Fruit fly (Drosophila melanogaster) whole organism, embryonic: ENCODE results near the gene Chd64.

Source experiments
- CG14441 ChIP-seq: fragments of 200-800 bp; sonication (Bioruptor generic); IDR thresholded peaks from 2 replicates; pipeline ENCODE4 v1.3.6; 2022; ENCODE audit warnings: missing biosample characterization, missing genetic modification characterization
- CG2129 ChIP-seq: fragments of 200-800 bp; sonication (Bioruptor generic); IDR thresholded peaks from 2 replicates; pipeline ENCODE4 v1.3.6; 2022; ENCODE audit warnings: missing biosample characterization, missing genetic modification characterization; ENCODE audit not compliant: partially characterized antibody
- H2.0 ChIP-seq: fragments of 200-800 bp; sonication (Bioruptor generic); IDR thresholded peaks from 2 replicates; pipeline ENCODE4 v1.3.6; 2022; ENCODE audit warnings: missing biosample characterization, missing genetic modification characterization
- HLH3B ChIP-seq: fragments of 200-800 bp; sonication (Bioruptor generic); IDR thresholded peaks from 2 replicates; pipeline ENCODE4 v1.3.6; 2022; ENCODE audit warnings: missing biosample characterization, missing genetic modification characterization
- Optix ChIP-seq: fragments of 200-800 bp; sonication (Bioruptor generic); IDR thresholded peaks from 3 replicates; pipeline ENCODE4 v1.3.6; 2022; ENCODE audit warnings: missing biosample characterization, missing genetic modification characterization
- bbx ChIP-seq: fragments of 200-800 bp; sonication (Bioruptor generic); IDR thresholded peaks from 2 replicates; pipeline ENCODE4 v1.3.6; 2022; ENCODE audit warnings: missing biosample characterization, missing genetic modification characterization; ENCODE audit not compliant: partially characterized antibody
- ham ChIP-seq: fragments of 200-800 bp; sonication (Bioruptor generic); IDR thresholded peaks from 2 replicates; pipeline ENCODE4 v1.3.6; 2022; ENCODE audit warnings: missing biosample characterization, missing genetic modification characterization

DNA sequence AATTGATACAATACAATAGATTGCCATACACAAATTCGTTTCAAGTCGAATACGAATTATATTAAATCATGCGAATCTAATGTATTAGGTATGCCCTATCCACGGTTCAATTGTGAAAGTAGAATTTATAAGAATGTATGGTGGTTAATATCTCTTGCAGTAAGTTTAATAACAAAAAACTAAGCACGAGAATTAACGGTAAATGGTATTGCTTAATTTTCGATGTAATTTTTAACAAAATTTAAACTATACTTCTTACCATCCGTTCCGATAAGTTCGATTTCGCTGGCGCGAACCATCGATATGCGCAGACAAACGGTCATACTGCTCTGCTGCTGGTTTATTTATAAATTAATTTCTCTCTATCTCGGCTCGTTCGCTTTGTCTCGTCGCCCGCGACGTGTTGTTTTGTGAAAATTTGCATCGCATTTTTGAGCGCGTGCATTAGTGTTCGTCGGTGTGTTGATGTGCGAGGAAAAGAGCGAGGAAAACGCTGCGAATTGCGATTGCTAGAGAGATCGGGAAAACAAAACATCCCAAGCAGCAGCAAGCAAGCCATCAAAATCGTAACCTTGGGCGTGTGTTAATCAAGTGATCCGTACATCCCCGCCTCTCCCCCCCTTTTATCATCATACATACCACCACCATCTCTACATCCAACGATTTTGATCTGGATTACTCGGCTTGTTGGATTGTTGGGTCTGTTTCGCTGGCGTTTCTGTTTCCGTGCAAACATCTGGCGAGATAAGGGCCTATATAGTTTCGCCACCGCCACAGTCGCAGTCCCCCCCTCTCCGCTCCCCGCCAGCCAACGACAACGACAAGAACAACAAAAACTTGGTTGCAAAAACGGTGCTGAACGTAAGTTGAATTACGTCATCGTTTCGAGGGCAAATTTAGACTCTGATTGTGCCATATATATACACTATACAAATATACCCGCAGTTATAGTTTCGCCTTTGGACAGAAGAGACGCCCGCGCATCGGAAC, 18.6 kb downstream of the Chd64 start, which contains the start of gene Fit1:
- no peak for TF ChIP-seq CG14441 (GFP tag; lab: Robert Waterston, UW)
- 0 out of 2 replicates have a peak, but pooled peaks have one; percentile 37 for TF ChIP-seq CG2129 (GFP tag; lab: Robert Waterston, UW)
- no peak for TF ChIP-seq H2.0 (GFP tag; lab: Robert Waterston, UW)
- TF ChIP-seq Optix, result no peak
- TF ChIP-seq bbx (GFP tag; lab: Robert Waterston, UW), result peak; percentile 79
- no peak for TF ChIP-seq ham (GFP tag; lab: Robert Waterston, UW)
- no peak for TF ChIP-seq HLH3B (GFP tag; lab: Robert Waterston, UW)
